Worm (Caenorhabditis elegans) whole organism, L2 larva: ENCODE data around the gene srv-17.

ENCODE experiments used
- C34F6.9 ChIP-seq: fragments of 150-350 bp; optimal IDR thresholded peaks from 2 replicates; lab custom pipeline; 2014; ENCODE audit warnings: missing biosample characterization, missing genetic modification characterization
- F13H6.1 ChIP-seq: sonication (generic microtip); optimal IDR thresholded peaks from 2 replicates; lab custom pipeline; 2016; ENCODE audit warnings: missing genetic modification characterization, missing compliant biosample characterization
- R02D3.7 ChIP-seq: fragments of 150-350 bp; optimal IDR thresholded peaks from 2 replicates; lab custom pipeline; 2014; ENCODE audit warnings: missing biosample characterization, missing genetic modification characterization
- Y55F3AM.14 ChIP-seq: fragments of 200-800 bp; sonication (Bioruptor generic); optimal IDR thresholded peaks from 2 replicates; lab custom pipeline; 2018; ENCODE audit warnings: mild to moderate bottlenecking, missing genetic modification characterization, missing compliant biosample characterization
- alr-1 ChIP-seq: fragments of 150-350 bp; optimal IDR thresholded peaks from 2 replicates; lab custom pipeline; 2014; ENCODE audit warnings: missing biosample characterization, missing genetic modification characterization
- aly-2 ChIP-seq: fragments of 150-350 bp; optimal IDR thresholded peaks from 2 replicates; lab custom pipeline; 2014; ENCODE audit warnings: missing biosample characterization, missing genetic modification characterization
- ama-1 ChIP-seq: fragments of 150-350 bp; optimal IDR thresholded peaks from 2 replicates; lab custom pipeline; 2018; ENCODE audit warnings: inconsistent platforms
- blmp-1 ChIP-seq: sonication (generic microtip); optimal IDR thresholded peaks from 2 replicates; lab custom pipeline; 2017; ENCODE audit warnings: missing genetic modification characterization, mild to moderate bottlenecking, missing compliant biosample characterization, antibody characterized with exemption, moderate library complexity; ENCODE audit not compliant: insufficient read depth
- ceh-16 ChIP-seq: fragments of 150-350 bp; optimal IDR thresholded peaks from 2 replicates; lab custom pipeline; 2014; ENCODE audit warnings: missing biosample characterization, missing genetic modification characterization
- crh-2 ChIP-seq: sonication (generic microtip); optimal IDR thresholded peaks from 2 replicates; lab custom pipeline; 2017; ENCODE audit warnings: missing biosample characterization, missing genetic modification characterization
- dmd-4 ChIP-seq: sonication (generic microtip); optimal IDR thresholded peaks from 2 replicates; lab custom pipeline; 2017; ENCODE audit warnings: missing biosample characterization, missing genetic modification characterization
- elt-1 ChIP-seq: fragments of 150-350 bp; optimal IDR thresholded peaks from 2 replicates; lab custom pipeline; 2014; ENCODE audit warnings: missing biosample characterization, missing genetic modification characterization
- fos-1 ChIP-seq: fragments of 150-350 bp; optimal IDR thresholded peaks from 2 replicates; lab custom pipeline; 2014; ENCODE audit warnings: missing biosample characterization, missing genetic modification characterization
- gmeb-1 ChIP-seq: fragments of 150-350 bp; optimal IDR thresholded peaks from 2 replicates; lab custom pipeline; 2014; ENCODE audit warnings: missing biosample characterization, missing genetic modification characterization
- lin-11 ChIP-seq: fragments of 150-350 bp; sonication (generic microtip); optimal IDR thresholded peaks from 2 replicates; lab custom pipeline; 2014; ENCODE audit warnings: missing biosample characterization, missing genetic modification characterization, inconsistent platforms, mixed read lengths
- lin-39 ChIP-seq: fragments of 150-350 bp; optimal IDR thresholded peaks from 2 replicates; lab custom pipeline; 2014; ENCODE audit warnings: missing biosample characterization, missing genetic modification reagents, missing genetic modification characterization
- mab-5 ChIP-seq: fragments of 150-350 bp; optimal IDR thresholded peaks from 2 replicates; lab custom pipeline; 2014; ENCODE audit warnings: missing biosample characterization, missing genetic modification characterization
- mbf-1 ChIP-seq: sonication (generic microtip); optimal IDR thresholded peaks from 2 replicates; lab custom pipeline; 2017; ENCODE audit warnings: missing biosample characterization, missing genetic modification characterization
- nhr-10 ChIP-seq: sonication (generic microtip); optimal IDR thresholded peaks from 2 replicates; lab custom pipeline; 2017; ENCODE audit warnings: missing biosample characterization, missing genetic modification characterization
- nhr-12 ChIP-seq: fragments of 150-350 bp; optimal IDR thresholded peaks from 2 replicates; lab custom pipeline; 2014; ENCODE audit warnings: missing biosample characterization, missing genetic modification characterization
- nhr-129 ChIP-seq: fragments of 150-350 bp; optimal IDR thresholded peaks from 2 replicates; lab custom pipeline; 2014; ENCODE audit warnings: missing biosample characterization, missing genetic modification characterization
- nhr-21 ChIP-seq: fragments of 150-350 bp; optimal IDR thresholded peaks from 2 replicates; lab custom pipeline; 2014; ENCODE audit warnings: missing biosample characterization, missing genetic modification characterization
- nhr-23 ChIP-seq: fragments of 150-350 bp; optimal IDR thresholded peaks from 2 replicates; lab custom pipeline; 2014; ENCODE audit warnings: missing biosample characterization, missing genetic modification reagents, missing genetic modification characterization
- nhr-237 ChIP-seq: fragments of 150-350 bp; optimal IDR thresholded peaks from 2 replicates; lab custom pipeline; 2014; ENCODE audit warnings: missing biosample characterization, missing genetic modification characterization
- nhr-25 ChIP-seq: fragments of 150-350 bp; sonication (generic microtip); optimal IDR thresholded peaks from 3 replicates; lab custom pipeline; 2014; ENCODE audit warnings: missing biosample characterization, missing genetic modification characterization
- nhr-6 ChIP-seq: fragments of 150-350 bp; optimal IDR thresholded peaks from 2 replicates; lab custom pipeline; 2014; ENCODE audit warnings: missing biosample characterization, missing genetic modification characterization
- nhr-77 ChIP-seq: fragments of 150-350 bp; optimal IDR thresholded peaks from 2 replicates; lab custom pipeline; 2014; ENCODE audit warnings: missing biosample characterization, missing genetic modification characterization
- peb-1 ChIP-seq: fragments of 150-350 bp; optimal IDR thresholded peaks from 2 replicates; lab custom pipeline; 2014; ENCODE audit warnings: missing biosample characterization, missing genetic modification characterization
- sem-4 ChIP-seq: fragments of 150-350 bp; optimal IDR thresholded peaks from 2 replicates; lab custom pipeline; 2014; ENCODE audit warnings: missing biosample characterization, missing genetic modification reagents, missing genetic modification characterization
- skn-1 ChIP-seq: sonication (generic microtip); optimal IDR thresholded peaks from 2 replicates; lab custom pipeline; 2017; ENCODE audit warnings: missing biosample characterization, missing genetic modification characterization
- sma-3 ChIP-seq: sonication (generic microtip); optimal IDR thresholded peaks from 2 replicates; lab custom pipeline; 2016; ENCODE audit warnings: missing genetic modification reagents, missing genetic modification characterization, missing compliant biosample characterization
- snpc-4 ChIP-seq: fragments of 150-350 bp; optimal IDR thresholded peaks from 2 replicates; lab custom pipeline; 2014; ENCODE audit warnings: missing biosample characterization, missing genetic modification characterization
- unc-55 ChIP-seq: fragments of 150-350 bp; sonication (generic microtip); optimal IDR thresholded peaks from 3 replicates; lab custom pipeline; 2014; ENCODE audit warnings: missing biosample characterization, missing genetic modification reagents, missing genetic modification characterization
- zag-1 ChIP-seq: fragments of 150-350 bp; optimal IDR thresholded peaks from 2 replicates; lab custom pipeline; 2014; ENCODE audit warnings: missing biosample characterization, missing genetic modification characterization
- ztf-1 ChIP-seq: fragments of 200-800 bp; sonication (Bioruptor generic); conservative IDR thresholded peaks from 2 replicates; pipeline ENCODE4 v1.3.6; 2022; ENCODE audit warnings: missing genetic modification characterization, missing compliant biosample characterization
- ztf-11 ChIP-seq: sonication (generic microtip); optimal IDR thresholded peaks from 2 replicates; lab custom pipeline; 2017; ENCODE audit warnings: missing biosample characterization, missing genetic modification characterization

The srv-17 gene

ce11 chrIV:5846269-5846668 lies 23.7 kb downstream of the srv-17 start, which contains the start of gene sams-4:
TSS of gene sams-4 (minus strand) at chrIV:5846369.
- TF ChIP-seq nhr-129 (no peak), nhr-237 (no peak), F13H6.1 (no peak), peb-1 (tag; lab: Kevin White, UChicago) (no peak)

- TF ChIP-seq nhr-25 (no peak), nhr-10 (tag; lab: Kevin White, UChicago) (no peak), alr-1 (tag; lab: Kevin White, UChicago) (no peak), C34F6.9 (tag; lab: Kevin White, UChicago) (no peak), F13H6.1 (no peak), nhr-6 (no peak), skn-1 (tag; lab: Kevin White, UChicago) (no peak), ceh-16 (tag; lab: Kevin White, UChicago) (no peak)
- TF ChIP-seq, all 48 proteins: peak for 0
Measured at ce11 chrIV:5842905-5843304, 27.1 kb downstream of the srv-17 start.

- TF ChIP-seq nhr-23 (tag; lab: Kevin White, UChicago): no peak
- TF ChIP-seq R02D3.7 (tag; lab: Kevin White, UChicago): no peak
- TF ChIP-seq nhr-129: no peak
- no peak for TF ChIP-seq nhr-6
- no peak for TF ChIP-seq ztf-11 (tag; lab: Kevin White, UChicago)
- no peak for TF ChIP-seq fos-1 (tag; lab: Kevin White, UChicago)
- TF ChIP-seq snpc-4 (tag; lab: Kevin White, UChicago): no peak
- TF ChIP-seq mab-5: peak; percentile 59
- TF ChIP-seq alr-1 (tag; lab: Kevin White, UChicago): no peak
- TF ChIP-seq C34F6.9 (tag; lab: Kevin White, UChicago): no peak
- no peak for TF ChIP-seq ztf-1 (GFP tag; lab: Robert Waterston, UW)
- no peak for TF ChIP-seq elt-1 (tag; lab: Kevin White, UChicago)
- TF ChIP-seq lin-11: no peak
- no peak for TF ChIP-seq sma-3 (GFP tag; lab: Kevin White, UChicago)
- TF ChIP-seq nhr-10 (tag; lab: Kevin White, UChicago): no peak
- TF ChIP-seq unc-55 (GFP tag; lab: Kevin White, UChicago): peak; percentile 68
- no peak for TF ChIP-seq peb-1 (tag; lab: Kevin White, UChicago)
Measured at ce11 chrIV:5839178-5839577, 30.8 kb downstream of the srv-17 start, which contains the start of gene C06E7.2. TSS of gene C06E7.2 (plus strand) at chrIV:5839478.

ce11 chrIV:5834182-5834581 lies 35.8 kb downstream of the srv-17 start:
- TF ChIP-seq gmeb-1 (tag; lab: Kevin White, UChicago) (no peak), mab-5 (peak; percentile 71), zag-1 (tag; lab: Kevin White, UChicago) (no peak), mbf-1 (tag; lab: Kevin White, UChicago) (no peak), crh-2 (tag; lab: Kevin White, UChicago) (peak; percentile 62), ama-1 (no peak)
- TF ChIP-seq, all 48 proteins: peak for 2

ce11 chrIV:5832801-5833200 lies 37.2 kb downstream of the srv-17 start:
- TF ChIP-seq nhr-12 (no peak), lin-11 (no peak), F13H6.1 (no peak), fos-1 (tag; lab: Kevin White, UChicago) (no peak)

ce11 chrIV:5824493-5824892 lies 45.5 kb downstream of the srv-17 start, which contains the start of gene egal-1:
TSS of gene egal-1 (plus strand) at chrIV:5824793.
- no peak for TF ChIP-seq nhr-129
- TF ChIP-seq ztf-11 (tag; lab: Kevin White, UChicago): no peak
- no peak for TF ChIP-seq blmp-1 (tag; lab: Kevin White, UChicago)
- no peak for TF ChIP-seq ztf-1 (GFP tag; lab: Robert Waterston, UW)
- TF ChIP-seq F13H6.1: no peak
- TF ChIP-seq sem-4 (tag; lab: Kevin White, UChicago): no peak
- TF ChIP-seq Y55F3AM.14 (GFP tag; lab: Kevin White, UChicago): no peak
- TF ChIP-seq nhr-77 (tag; lab: Kevin White, UChicago): no peak
- TF ChIP-seq zag-1 (tag; lab: Kevin White, UChicago): no peak
- no peak for TF ChIP-seq C34F6.9 (tag; lab: Kevin White, UChicago)
- TF ChIP-seq lin-39 (tag; lab: Kevin White, UChicago): no peak
- no peak for TF ChIP-seq ama-1
- TF ChIP-seq aly-2 (tag; lab: Kevin White, UChicago): no peak
- no peak for TF ChIP-seq dmd-4 (tag; lab: Kevin White, UChicago)
- TF ChIP-seq gmeb-1 (tag; lab: Kevin White, UChicago): no peak
- no peak for TF ChIP-seq nhr-21 (tag; lab: Kevin White, UChicago)
- TF ChIP-seq, all 48 proteins: peak for 0
